Fruit fly (Drosophila melanogaster) whole organism, embryonic: Measurements from ENCODE around the gene Pvf2.
A peak's percentile ranks its signal among the peaks of the same experiment; 100 is the strongest.

ENCODE experiments used
- Adf1 ChIP-seq: fragments of 200-800 bp; sonication (Bioruptor generic); IDR thresholded peaks from 2 replicates; pipeline ENCODE4 v1.3.6; 2022; ENCODE audit warnings: missing biosample characterization, missing genetic modification characterization
- Asciz ChIP-seq: fragments of 200-800 bp; sonication (Bioruptor generic); optimal IDR thresholded peaks from 2 replicates; lab custom pipeline; 2017; ENCODE audit warnings: missing biosample characterization, mild to moderate bottlenecking, missing genetic modification characterization, missing genetic modification reagents
- CG12769 ChIP-seq: fragments of 200-800 bp; sonication (Bioruptor generic); optimal IDR thresholded peaks from 2 replicates; lab custom pipeline; 2019; ENCODE audit warnings: missing biosample characterization, mild to moderate bottlenecking, missing genetic modification characterization, moderate library complexity
- CG13894 ChIP-seq: fragments of 200-800 bp; sonication (Bioruptor generic); optimal IDR thresholded peaks from 3 replicates; lab custom pipeline; 2018; ENCODE audit warnings: missing biosample characterization, mild to moderate bottlenecking, missing genetic modification characterization, moderate library complexity
- CG14050 ChIP-seq: fragments of 200-800 bp; sonication (Bioruptor generic); IDR thresholded peaks from 3 replicates; pipeline ENCODE4 v1.3.6; 2022; ENCODE audit warnings: missing biosample characterization, missing genetic modification characterization
- CG14965 ChIP-seq: fragments of 200-800 bp; sonication (Bioruptor generic); optimal IDR thresholded peaks from 2 replicates; lab custom pipeline; 2016; ENCODE audit warnings: missing biosample characterization, missing genetic modification characterization, borderline replicate concordance
- CG15514 ChIP-seq: fragments of 200-800 bp; sonication (Bioruptor generic); optimal IDR thresholded peaks from 3 replicates; lab custom pipeline; 2017; ENCODE audit warnings: missing biosample characterization, missing genetic modification characterization, mild to moderate bottlenecking, moderate library complexity, missing genetic modification reagents
- CG16779 ChIP-seq: fragments of 200-800 bp; sonication (Bioruptor generic); IDR thresholded peaks from 2 replicates; pipeline ENCODE4 v1.3.6; 2022; ENCODE audit warnings: missing biosample characterization, missing genetic modification characterization
- CG17328 ChIP-seq: fragments of 200-800 bp; sonication (Bioruptor generic); IDR thresholded peaks from 2 replicates; pipeline ENCODE4 v1.3.6; 2022; ENCODE audit warnings: missing biosample characterization, missing genetic modification characterization
- CG17385 ChIP-seq: fragments of 200-800 bp; sonication (Bioruptor generic); optimal IDR thresholded peaks from 3 replicates; lab custom pipeline; 2018; ENCODE audit warnings: missing biosample characterization, mild to moderate bottlenecking, missing genetic modification characterization
- CG18262 ChIP-seq: fragments of 200-800 bp; optimal IDR thresholded peaks from 3 replicates; lab custom pipeline; 2019; ENCODE audit warnings: missing biosample characterization, mild to moderate bottlenecking, missing genetic modification characterization, moderate library complexity
- CG18476 ChIP-seq: fragments of 200-800 bp; sonication (Bioruptor generic); optimal IDR thresholded peaks from 2 replicates; lab custom pipeline; 2016; ENCODE audit warnings: missing biosample characterization, mild to moderate bottlenecking, missing genetic modification characterization
- CG2678 ChIP-seq: fragments of 200-800 bp; sonication (Bioruptor generic); optimal IDR thresholded peaks from 3 replicates; lab custom pipeline; 2019; ENCODE audit warnings: missing biosample characterization, mild to moderate bottlenecking, missing genetic modification characterization, moderate library complexity
- CG2712 ChIP-seq: fragments of 200-800 bp; optimal IDR thresholded peaks from 3 replicates; lab custom pipeline; 2019; ENCODE audit warnings: missing biosample characterization, mild to moderate bottlenecking, missing genetic modification characterization, moderate library complexity
- CG2875 ChIP-seq: fragments of 200-800 bp; sonication (Bioruptor generic); optimal IDR thresholded peaks from 2 replicates; lab custom pipeline; 2017; ENCODE audit warnings: missing biosample characterization, mild to moderate bottlenecking, missing genetic modification characterization, missing genetic modification reagents
- CG3163 ChIP-seq: fragments of 200-800 bp; sonication (Bioruptor generic); optimal IDR thresholded peaks from 3 replicates; lab custom pipeline; 2016; ENCODE audit warnings: missing biosample characterization, missing genetic modification characterization
- CG33213 ChIP-seq: fragments of 200-800 bp; sonication (Bioruptor generic); optimal IDR thresholded peaks from 3 replicates; lab custom pipeline; 2016; ENCODE audit warnings: missing biosample characterization, missing genetic modification characterization
- CG3407 ChIP-seq: fragments of 200-800 bp; sonication (Bioruptor generic); optimal IDR thresholded peaks from 2 replicates; lab custom pipeline; 2018; ENCODE audit warnings: missing biosample characterization, mild to moderate bottlenecking, missing genetic modification characterization
- CG6689 ChIP-seq: fragments of 200-800 bp; sonication (Bioruptor generic); IDR thresholded peaks from 2 replicates; pipeline ENCODE4 v1.3.6; 2022; ENCODE audit warnings: missing biosample characterization, missing genetic modification characterization
- CG7839 ChIP-seq: fragments of 200-800 bp; sonication (Bioruptor generic); optimal IDR thresholded peaks from 3 replicates; lab custom pipeline; 2018; ENCODE audit warnings: missing biosample characterization, mild to moderate bottlenecking, missing genetic modification characterization, moderate library complexity
- CG8089 ChIP-seq: fragments of 200-800 bp; sonication (Bioruptor generic); optimal IDR thresholded peaks from 3 replicates; lab custom pipeline; 2016; ENCODE audit warnings: missing biosample characterization, missing genetic modification characterization
- CG8478 ChIP-seq: fragments of >200 bp; optimal IDR thresholded peaks from 2 replicates; lab custom pipeline; 2018
- CTCF ChIP-seq: fragments of 200-800 bp; sonication (Bioruptor generic); optimal IDR thresholded peaks from 2 replicates; lab custom pipeline; 2017; ENCODE audit warnings: missing biosample characterization, mild to moderate bottlenecking, missing genetic modification characterization, moderate library complexity
- D19B ChIP-seq: fragments of 200-800 bp; sonication (Bioruptor generic); optimal IDR thresholded peaks from 2 replicates; lab custom pipeline; 2017; ENCODE audit warnings: missing biosample characterization, mild to moderate bottlenecking, missing genetic modification characterization
- Dbx ChIP-seq: fragments of 200-800 bp; sonication (Bioruptor generic); IDR thresholded peaks from 3 replicates; pipeline ENCODE4 v1.3.6; 2022; ENCODE audit warnings: missing biosample characterization, missing genetic modification characterization
- Drgx ChIP-seq: fragments of 200-800 bp; sonication (Bioruptor generic); IDR thresholded peaks from 2 replicates; pipeline ENCODE4 v1.3.6; 2022; ENCODE audit warnings: missing biosample characterization, missing genetic modification characterization
- Fer3 ChIP-seq: fragments of 200-800 bp; sonication (Bioruptor generic); optimal IDR thresholded peaks from 2 replicates; lab custom pipeline; 2018; ENCODE audit warnings: missing biosample characterization, mild to moderate bottlenecking, missing genetic modification characterization, moderate library complexity
- Lim3 ChIP-seq: fragments of 200-800 bp; sonication (Bioruptor generic); IDR thresholded peaks from 2 replicates; pipeline ENCODE4 v1.3.6; 2022; ENCODE audit warnings: missing biosample characterization, missing genetic modification characterization
- Meics ChIP-seq: fragments of 200-800 bp; sonication (Bioruptor generic); optimal IDR thresholded peaks from 2 replicates; lab custom pipeline; 2017; ENCODE audit warnings: missing biosample characterization, mild to moderate bottlenecking, missing genetic modification characterization
- Mes4 ChIP-seq: fragments of 200-800 bp; sonication (Bioruptor generic); optimal IDR thresholded peaks from 2 replicates; lab custom pipeline; 2016; ENCODE audit warnings: missing biosample characterization, missing genetic modification characterization
- Ptx1 ChIP-seq: fragments of 200-800 bp; sonication (Bioruptor generic); IDR thresholded peaks from 2 replicates; pipeline ENCODE4 v1.3.6; 2022; ENCODE audit warnings: missing biosample characterization, missing genetic modification characterization
- Ravus ChIP-seq: fragments of 200-800 bp; sonication (Bioruptor generic); IDR thresholded peaks from 2 replicates; pipeline ENCODE4 v1.3.6; 2022; ENCODE audit warnings: missing biosample characterization, missing genetic modification characterization
- Side ChIP-seq: fragments of 200-800 bp; sonication (Bioruptor generic); optimal IDR thresholded peaks from 2 replicates; lab custom pipeline; 2016; ENCODE audit warnings: missing biosample characterization, missing genetic modification characterization
- ab ChIP-seq: fragments of 200-800 bp; sonication (Bioruptor generic); optimal IDR thresholded peaks from 2 replicates; lab custom pipeline; 2016; ENCODE audit warnings: missing biosample characterization, missing genetic modification characterization
- cad ChIP-seq: fragments of >200 bp; optimal IDR thresholded peaks from 2 replicates; lab custom pipeline; 2017; ENCODE audit warnings: missing biosample characterization, missing genetic modification characterization
- cg ChIP-seq: fragments of 200-800 bp; sonication (Bioruptor generic); optimal IDR thresholded peaks from 3 replicates; lab custom pipeline; 2019; ENCODE audit warnings: missing biosample characterization, mild to moderate bottlenecking, missing genetic modification characterization, moderate library complexity
- eyg ChIP-seq: fragments of 200-800 bp; sonication (Bioruptor generic); optimal IDR thresholded peaks from 3 replicates; lab custom pipeline; 2016; ENCODE audit warnings: missing biosample characterization, missing genetic modification characterization
- fd64A ChIP-seq: fragments of 200-800 bp; sonication (Bioruptor generic); optimal IDR thresholded peaks from 3 replicates; lab custom pipeline; 2018; ENCODE audit warnings: missing biosample characterization, mild to moderate bottlenecking, missing genetic modification characterization
- gro ChIP-seq: fragments of 200-800 bp; sonication (Bioruptor generic); optimal IDR thresholded peaks from 2 replicates; lab custom pipeline; 2016; ENCODE audit warnings: missing biosample characterization, missing genetic modification characterization
- h ChIP-seq: fragments of >200 bp; optimal IDR thresholded peaks from 2 replicates; lab custom pipeline; 2017
- lov ChIP-seq, 2 experiments: fragments of 200-800 bp in 1 of 2; fragments of >200 bp in 1 of 2; sonication (Bioruptor generic) in 1 of 2; IDR thresholded peaks in 1 of 2; optimal IDR thresholded peaks in 1 of 2; 2 replicates in 1 of 2; 3 replicates in 1 of 2; pipeline versions ENCODE4 v1.3.6 to Lab custom; 2017 to 2022; ENCODE audit warnings: missing biosample characterization in 1 of 2, missing genetic modification characterization in 1 of 2
- mld ChIP-seq: fragments of 200-800 bp; sonication (Bioruptor generic); IDR thresholded peaks from 3 replicates; pipeline ENCODE4 v1.3.6; 2022; ENCODE audit warnings: missing biosample characterization, missing genetic modification characterization; ENCODE audit not compliant: partially characterized antibody
- pan ChIP-seq, 4 experiments: fragments of >200 bp in 3 of 4; fragments of 200-800 bp in 1 of 4; sonication (Bioruptor generic) in 1 of 4; optimal IDR thresholded peaks in 3 of 4; IDR thresholded peaks in 1 of 4; 2 replicates each; pipeline versions ENCODE4 v1.3.6 to Lab custom; 2017 to 2022; ENCODE audit warnings: missing biosample characterization in 2 of 4, missing genetic modification characterization in 2 of 4, mixed read lengths in 1 of 4
- pnt ChIP-seq: fragments of 200-800 bp; sonication (Bioruptor generic); optimal IDR thresholded peaks from 3 replicates; lab custom pipeline; 2016; ENCODE audit warnings: missing biosample characterization, missing genetic modification characterization
- slou ChIP-seq: fragments of 200-800 bp; sonication (Bioruptor generic); optimal IDR thresholded peaks from 3 replicates; lab custom pipeline; 2016; ENCODE audit warnings: missing biosample characterization, missing genetic modification characterization
- sr ChIP-seq: fragments of 200-800 bp; sonication (Bioruptor generic); IDR thresholded peaks from 3 replicates; pipeline ENCODE4 v1.3.6; 2022; ENCODE audit warnings: missing biosample characterization, missing genetic modification characterization
- toy ChIP-seq: fragments of 200-800 bp; sonication (Bioruptor generic); IDR thresholded peaks from 2 replicates; pipeline ENCODE4 v1.3.6; 2022; ENCODE audit warnings: missing biosample characterization, missing genetic modification characterization
- twi ChIP-seq: fragments of 200-800 bp; optimal IDR thresholded peaks from 2 replicates; lab custom pipeline; 2019; ENCODE audit warnings: missing biosample characterization, mild to moderate bottlenecking, missing genetic modification characterization, moderate library complexity
- unc-4 ChIP-seq: fragments of 200-800 bp; sonication (Bioruptor generic); IDR thresholded peaks from 2 replicates; pipeline ENCODE4 v1.3.6; 2022; ENCODE audit warnings: missing biosample characterization, missing genetic modification characterization; ENCODE audit not compliant: partially characterized antibody
- zf30C ChIP-seq: fragments of 200-800 bp; sonication (Bioruptor generic); optimal IDR thresholded peaks from 3 replicates; lab custom pipeline; 2018; ENCODE audit warnings: missing biosample characterization, mild to moderate bottlenecking, missing genetic modification characterization

Gene Pvf2

dm6 chr2L:7056189-7056926 lies 28.1 kb downstream of the Pvf2 start, which contains the start of gene Mnn1 (continued):
- TF ChIP-seq mld (no peak), Asciz (GFP tag; lab: Kevin White, UChicago) (no peak), pnt (GFP tag; lab: Kevin White, UChicago) (no peak), CG2678 (tag; lab: Kevin White, UChicago) (no peak), CG2875 (GFP tag; lab: Kevin White, UChicago) (no peak), lov (optimal IDR thresholded peaks at IDR 0.05; lab: Kevin White, UChicago) (no peak), lov (GFP tag; IDR thresholded peaks at IDR 0.05; lab: Robert Waterston, UW) (0 out of 3 replicates have a peak, but pooled peaks have one; percentile 31), cg (GFP tag; lab: Kevin White, UChicago) (peak; percentile 77), CG33213 (GFP tag; lab: Kevin White, UChicago) (peak; percentile 66), CG16779 (GFP tag; lab: Robert Waterston, UW) (no peak), fd64A (GFP tag; lab: Kevin White, UChicago) (no peak), slou (GFP tag; lab: Kevin White, UChicago) (no peak), eyg (no peak), CG14050 (no peak), Side (GFP tag; lab: Kevin White, UChicago) (peak; percentile 27), Ptx1 (GFP tag; lab: Robert Waterston, UW) (no peak), Fer3 (peak; percentile 39), CG17328 (GFP tag; lab: Robert Waterston, UW) (no peak), pan (optimal IDR thresholded peaks at IDR 0.05; lab: Kevin White, UChicago) (no peak), pan (GFP tag; optimal IDR thresholded peaks at IDR 0.05 in 1 of 2, IDR thresholded peaks at IDR 0.05 in 1 of 2) (peak in 1 of 2 experiments; percentile 33), CG18476 (GFP tag; lab: Kevin White, UChicago) (no peak), CG3407 (GFP tag; lab: Kevin White, UChicago) (no peak), CTCF (GFP tag; lab: Kevin White, UChicago) (peak; percentile 1), Ravus (no peak), toy (GFP tag; lab: Robert Waterston, UW) (no peak), twi (tag; lab: Kevin White, UChicago) (no peak), Lim3 (GFP tag; lab: Robert Waterston, UW) (no peak), CG18262 (tag; lab: Kevin White, UChicago) (no peak), D19B (no peak), CG6689 (no peak), Mes4 (no peak), Adf1 (GFP tag; lab: Robert Waterston, UW) (no peak), CG8478 (lab: Kevin White, UChicago) (no peak), sr (GFP tag; lab: Robert Waterston, UW) (no peak), Dbx (GFP tag; lab: Robert Waterston, UW) (peak; percentile 51; the same call in 2 of the 3 replicates), CG14965 (GFP tag; lab: Kevin White, UChicago) (no peak), Meics (GFP tag; lab: Kevin White, UChicago) (peak; percentile 93), cad (no peak), ab (GFP tag; lab: Kevin White, UChicago) (no peak), zf30C (GFP tag; lab: Kevin White, UChicago) (peak; percentile 6), h (lab: Kevin White, UChicago) (no peak), CG8089 (GFP tag; lab: Kevin White, UChicago) (peak; percentile 10), Drgx (GFP tag; lab: Robert Waterston, UW) (no peak), CG15514 (GFP tag; lab: Kevin White, UChicago) (peak; percentile 82), CG12769 (tag; lab: Kevin White, UChicago) (no peak), CG17385 (GFP tag; lab: Kevin White, UChicago) (peak; percentile 46), gro (GFP tag; lab: Kevin White, UChicago) (peak; percentile 49), CG3163 (GFP tag; lab: Kevin White, UChicago) (peak; percentile 56), CG2712 (peak; percentile 47), CG13894 (tag; lab: Kevin White, UChicago) (no peak), unc-4 (GFP tag; lab: Robert Waterston, UW) (peak; percentile 53; the same call in 1 of the 2 replicates), CG7839 (tag; lab: Kevin White, UChicago) (no peak)
